Worm (Caenorhabditis elegans): ENCODE measurements around the gene R09B5.11.

DNA sequence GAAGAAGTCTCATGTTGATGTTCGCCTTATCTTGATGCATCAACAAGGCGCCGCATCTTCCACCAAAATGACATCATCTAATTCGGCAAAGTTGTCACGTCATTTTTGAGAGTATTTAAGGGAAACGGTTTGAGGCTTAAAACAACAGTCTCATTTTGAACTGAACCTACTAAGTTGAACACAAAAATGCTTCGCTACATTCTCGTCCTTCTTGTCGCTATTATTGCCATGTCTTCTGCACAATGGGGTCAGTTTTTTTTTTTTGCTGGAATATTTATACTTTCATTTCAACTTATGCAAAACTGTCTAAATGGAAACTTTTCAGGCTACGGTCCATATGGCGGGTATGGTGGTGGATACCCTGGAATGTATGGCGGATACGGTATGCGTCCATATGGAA lies 8.1 kb downstream of the R09B5.11 start, which contains the start of gene cnc-4:
- no peak for TF ChIP-seq lsy-2 (tag; optimal IDR thresholded peaks at IDR 0.05)
- TF ChIP-seq blmp-1 (tag; optimal IDR thresholded peaks at IDR 0.05; ENCODE audit: insufficient read depth): no peak
- TF ChIP-seq dmd-4 (tag; optimal IDR thresholded peaks at IDR 0.05): no peak
- TF ChIP-seq unc-62 (GFP tag; optimal IDR thresholded peaks at IDR 0.05): no peak
- TF ChIP-seq ztf-11 (tag; optimal IDR thresholded peaks at IDR 0.05): no peak
